Worm (Caenorhabditis elegans) whole organism, late embryonic: ENCODE measurements around the gene Y57G11C.1142.

ENCODE experiments used
- C08G9.2 ChIP-seq: sonication (generic microtip); optimal IDR thresholded peaks from 2 replicates; lab custom pipeline; 2016; ENCODE audit warnings: mild to moderate bottlenecking, missing genetic modification characterization, moderate library complexity, missing compliant biosample characterization
- C38D4.7 ChIP-seq: fragments of 200-800 bp; sonication (Bioruptor generic); optimal IDR thresholded peaks from 2 replicates; lab custom pipeline; 2018; ENCODE audit warnings: mild to moderate bottlenecking, missing genetic modification characterization, moderate library complexity, missing compliant biosample characterization
- K02D7.2 ChIP-seq: sonication (generic microtip); optimal IDR thresholded peaks from 2 replicates; lab custom pipeline; 2017; ENCODE audit warnings: mild to moderate bottlenecking, missing genetic modification characterization, missing compliant biosample characterization
- T23F11.4 ChIP-seq: fragments of 200-800 bp; sonication (Bioruptor generic); optimal IDR thresholded peaks from 2 replicates; lab custom pipeline; 2018; ENCODE audit warnings: mild to moderate bottlenecking, missing genetic modification characterization, missing compliant biosample characterization
- ama-1 ChIP-seq: fragments of 150-350 bp; optimal IDR thresholded peaks from 2 replicates; lab custom pipeline; 2014
- ceh-19 ChIP-seq: fragments of 200-800 bp; sonication (Bioruptor generic); optimal IDR thresholded peaks from 2 replicates; lab custom pipeline; 2018; ENCODE audit warnings: mild to moderate bottlenecking, missing genetic modification characterization, missing compliant biosample characterization
- ceh-22 ChIP-seq: sonication (generic microtip); optimal IDR thresholded peaks from 2 replicates; lab custom pipeline; 2017; ENCODE audit warnings: missing biosample characterization, missing genetic modification characterization
- ceh-34 ChIP-seq: sonication (generic microtip); optimal IDR thresholded peaks from 2 replicates; lab custom pipeline; 2016; ENCODE audit warnings: mild to moderate bottlenecking, missing genetic modification characterization, missing compliant biosample characterization
- ceh-6 ChIP-seq: fragments of 200-800 bp; sonication (Bioruptor generic); optimal IDR thresholded peaks from 2 replicates; lab custom pipeline; 2018; ENCODE audit warnings: mild to moderate bottlenecking, missing genetic modification characterization, missing compliant biosample characterization
- ceh-9 ChIP-seq: sonication (generic microtip); optimal IDR thresholded peaks from 2 replicates; lab custom pipeline; 2016; ENCODE audit warnings: mild to moderate bottlenecking, missing genetic modification characterization, inconsistent platforms, missing compliant biosample characterization
- che-1 ChIP-seq: sonication (generic microtip); optimal IDR thresholded peaks from 2 replicates; lab custom pipeline; 2016; ENCODE audit warnings: mild to moderate bottlenecking, missing genetic modification characterization, missing compliant biosample characterization
- elt-2 ChIP-seq: sonication (generic microtip); optimal IDR thresholded peaks from 2 replicates; lab custom pipeline; 2016; ENCODE audit warnings: missing genetic modification reagents, missing genetic modification characterization, missing compliant biosample characterization
- ets-4 ChIP-seq: sonication (generic microtip); optimal IDR thresholded peaks from 2 replicates; lab custom pipeline; 2016; ENCODE audit warnings: missing genetic modification characterization, missing compliant biosample characterization
- eyg-1 ChIP-seq: sonication (generic microtip); optimal IDR thresholded peaks from 2 replicates; lab custom pipeline; 2016; ENCODE audit warnings: missing genotype, missing genetic modification characterization, missing compliant biosample characterization
- fax-1 ChIP-seq: sonication (generic microtip); optimal IDR thresholded peaks from 2 replicates; lab custom pipeline; 2016; ENCODE audit warnings: missing genotype, missing genetic modification characterization, missing compliant biosample characterization
- gmeb-2 ChIP-seq: sonication (generic microtip); optimal IDR thresholded peaks from 2 replicates; lab custom pipeline; 2016; ENCODE audit warnings: missing genetic modification characterization, inconsistent platforms, missing compliant biosample characterization
- hlh-13 ChIP-seq: fragments of 200-800 bp; sonication (Bioruptor generic); optimal IDR thresholded peaks from 2 replicates; lab custom pipeline; 2018; ENCODE audit warnings: mild to moderate bottlenecking, missing genetic modification characterization, missing compliant biosample characterization
- hlh-15 ChIP-seq: sonication (generic microtip); optimal IDR thresholded peaks from 2 replicates; lab custom pipeline; 2016; ENCODE audit warnings: missing genetic modification characterization, missing compliant biosample characterization
- hlh-30 ChIP-seq: sonication (generic microtip); optimal IDR thresholded peaks from 2 replicates; lab custom pipeline; 2017; ENCODE audit warnings: antibody characterized with exemption, missing genetic modification characterization, missing compliant biosample characterization; ENCODE audit not compliant: insufficient read depth
- hlh-6 ChIP-seq: sonication (generic microtip); optimal IDR thresholded peaks from 2 replicates; lab custom pipeline; 2016; ENCODE audit warnings: missing genotype, missing genetic modification characterization, missing compliant biosample characterization
- lim-6 ChIP-seq: sonication (generic microtip); optimal IDR thresholded peaks from 2 replicates; lab custom pipeline; 2016; ENCODE audit warnings: missing genetic modification characterization, missing compliant biosample characterization
- lin-11 ChIP-seq: fragments of 200-800 bp; sonication (Bioruptor generic); optimal IDR thresholded peaks from 2 replicates; lab custom pipeline; 2018; ENCODE audit warnings: mild to moderate bottlenecking, missing genetic modification characterization, missing compliant biosample characterization
- mec-3 ChIP-seq: sonication (generic microtip); optimal IDR thresholded peaks from 2 replicates; lab custom pipeline; 2016; ENCODE audit warnings: borderline replicate concordance, missing genetic modification characterization, missing compliant biosample characterization
- nhr-11 ChIP-seq: fragments of 150-350 bp; optimal IDR thresholded peaks from 2 replicates; lab custom pipeline; 2014; ENCODE audit warnings: missing biosample characterization, missing genetic modification characterization
- nhr-232 ChIP-seq: sonication (generic microtip); optimal IDR thresholded peaks from 2 replicates; lab custom pipeline; 2016; ENCODE audit warnings: missing genetic modification characterization, missing compliant biosample characterization
- pag-3 ChIP-seq: sonication (generic microtip); optimal IDR thresholded peaks from 2 replicates; lab custom pipeline; 2016; ENCODE audit warnings: missing compliant biosample characterization, missing genetic modification characterization, borderline replicate concordance
- pat-9 ChIP-seq: fragments of 200-800 bp; sonication (Bioruptor generic); optimal IDR thresholded peaks from 2 replicates; lab custom pipeline; 2018; ENCODE audit warnings: mild to moderate bottlenecking, missing genetic modification characterization, moderate library complexity, missing compliant biosample characterization
- pha-4 ChIP-seq: fragments of 150-350 bp; optimal IDR thresholded peaks from 2 replicates; lab custom pipeline; 2018; ENCODE audit warnings: missing biosample characterization, missing genetic modification reagents, missing genetic modification characterization
- pqm-1 ChIP-seq: sonication (generic microtip); optimal IDR thresholded peaks from 2 replicates; lab custom pipeline; 2016; ENCODE audit warnings: missing genetic modification characterization, missing compliant biosample characterization
- pros-1 ChIP-seq: fragments of 150-350 bp; optimal IDR thresholded peaks from 2 replicates; lab custom pipeline; 2014; ENCODE audit warnings: missing biosample characterization, missing genetic modification reagents, missing genetic modification characterization
- ref-2 ChIP-seq: sonication (generic microtip); optimal IDR thresholded peaks from 2 replicates; lab custom pipeline; 2016; ENCODE audit warnings: missing genetic modification characterization, missing compliant biosample characterization
- rnt-1 ChIP-seq: sonication (generic microtip); optimal IDR thresholded peaks from 2 replicates; lab custom pipeline; 2016; ENCODE audit warnings: missing genetic modification characterization, missing compliant biosample characterization
- sdc-2 ChIP-seq: sonication (generic microtip); optimal IDR thresholded peaks from 2 replicates; lab custom pipeline; 2016; ENCODE audit warnings: missing genotype, missing genetic modification characterization, missing compliant biosample characterization
- sox-4 ChIP-seq: sonication (generic microtip); optimal IDR thresholded peaks from 2 replicates; lab custom pipeline; 2017; ENCODE audit warnings: mild to moderate bottlenecking, missing genetic modification characterization, inconsistent platforms, missing compliant biosample characterization
- syd-9 ChIP-seq: sonication (generic microtip); optimal IDR thresholded peaks from 2 replicates; lab custom pipeline; 2016; ENCODE audit warnings: mild to moderate bottlenecking, missing genetic modification characterization, moderate library complexity, missing compliant biosample characterization
- tbx-7 ChIP-seq: sonication (generic microtip); optimal IDR thresholded peaks from 2 replicates; lab custom pipeline; 2016; ENCODE audit warnings: missing genotype, missing genetic modification characterization, missing compliant biosample characterization
- unc-42 ChIP-seq: sonication (generic microtip); optimal IDR thresholded peaks from 2 replicates; lab custom pipeline; 2016; ENCODE audit warnings: missing genotype, missing genetic modification characterization, missing compliant biosample characterization
- zip-5 ChIP-seq: sonication (generic microtip); optimal IDR thresholded peaks from 2 replicates; lab custom pipeline; 2016; ENCODE audit warnings: missing genetic modification characterization, missing compliant biosample characterization
- ztf-16 ChIP-seq: sonication (generic microtip); optimal IDR thresholded peaks from 2 replicates; lab custom pipeline; 2017; ENCODE audit warnings: missing genetic modification characterization, missing compliant biosample characterization

Gene Y57G11C.1142

DNA sequence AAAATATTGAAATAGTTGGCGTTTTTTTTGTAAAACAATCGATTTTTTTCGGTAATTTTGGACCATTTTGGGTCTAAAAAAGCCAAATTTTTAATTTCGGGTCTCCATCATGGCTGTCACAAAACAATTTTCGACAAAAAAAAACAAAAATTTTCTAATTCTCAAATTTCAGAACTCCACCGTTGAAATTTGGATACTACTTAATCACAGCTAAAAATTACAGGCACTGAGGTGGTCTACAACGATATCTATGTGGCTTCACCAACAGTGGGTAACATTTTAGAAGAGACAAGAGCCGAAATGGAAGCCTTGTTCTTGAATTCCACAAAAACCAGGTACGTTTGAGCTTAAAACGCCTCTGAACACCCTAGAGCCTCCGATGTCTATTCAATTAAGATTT, at the start of gene Y57G11C.1142:
Y57G11C.1142 (plus strand) TSS at position 301 of the 400 bp plus-strand sequence.
- no peak for TF ChIP-seq hlh-13 (GFP tag; lab: Kevin White, UChicago)
- TF ChIP-seq K02D7.2 = no peak
- no peak for TF ChIP-seq pros-1 (tag; lab: Kevin White, UChicago)
- TF ChIP-seq fax-1 (tag; lab: Kevin White, UChicago) = no peak
- TF ChIP-seq C08G9.2 (tag; lab: Kevin White, UChicago) = no peak
- no peak for TF ChIP-seq ref-2 (tag; lab: Kevin White, UChicago)
- no peak for TF ChIP-seq ets-4 (tag; lab: Kevin White, UChicago)
- TF ChIP-seq mec-3 (tag; lab: Kevin White, UChicago) = no peak
- no peak for TF ChIP-seq gmeb-2 (tag; lab: Kevin White, UChicago)
- TF ChIP-seq nhr-11 = no peak

DNA sequence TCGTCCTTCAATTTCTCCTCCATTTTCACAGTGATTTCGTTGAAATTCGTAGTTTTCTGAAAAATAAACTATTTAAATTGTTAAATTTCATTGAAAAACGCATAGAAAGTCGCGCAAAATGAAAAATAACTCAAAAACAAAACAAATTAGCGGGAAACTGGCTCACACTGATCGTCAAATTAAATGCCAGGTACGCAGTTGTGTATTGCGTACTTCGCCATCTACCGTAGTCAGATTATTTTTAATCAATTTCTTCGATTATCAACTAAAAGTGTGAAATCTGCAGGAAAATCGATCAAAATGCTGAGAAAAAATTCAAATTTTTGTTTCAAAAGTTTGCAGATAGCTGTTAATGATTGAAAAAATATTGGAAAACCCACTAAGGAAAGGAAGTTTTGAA, 47.5 kb upstream of the Y57G11C.1142 start, which contains the start of gene Y57G11C.499:
Y57G11C.499 (minus strand) TSS at position 23 of the 400 bp plus-strand sequence.
- no peak for TF ChIP-seq fax-1 (tag; lab: Kevin White, UChicago)
- no peak for TF ChIP-seq rnt-1
- TF ChIP-seq nhr-232 (tag; lab: Kevin White, UChicago) = no peak
- no peak for TF ChIP-seq sox-4 (tag; lab: Kevin White, UChicago)
- TF ChIP-seq ref-2 (tag; lab: Kevin White, UChicago) = no peak
- no peak for TF ChIP-seq pat-9 (tag; lab: Kevin White, UChicago)
- no peak for TF ChIP-seq T23F11.4 (GFP tag; lab: Kevin White, UChicago)
- no peak for TF ChIP-seq zip-5 (tag; lab: Kevin White, UChicago)
- no peak for TF ChIP-seq syd-9
- no peak for TF ChIP-seq ama-1 (lab: Kevin White, UChicago)
- TF ChIP-seq mec-3 (tag; lab: Kevin White, UChicago) = no peak

ce11 chrIV:14757786-14758185, 44.6 kb upstream of the Y57G11C.1142 start:
- TF ChIP-seq lin-11 (tag; lab: Kevin White, UChicago) (no peak), ceh-9 (tag; lab: Kevin White, UChicago) (no peak), ceh-34 (tag; lab: Kevin White, UChicago) (no peak), pha-4 (tag; lab: Kevin White, UChicago) (no peak), hlh-30 (tag; lab: Kevin White, UChicago) (no peak), hlh-6 (no peak), che-1 (tag; lab: Kevin White, UChicago) (no peak), tbx-7 (no peak), C38D4.7 (GFP tag; lab: Kevin White, UChicago) (no peak), T23F11.4 (GFP tag; lab: Kevin White, UChicago) (no peak), eyg-1 (tag; lab: Kevin White, UChicago) (no peak), syd-9 (no peak)

DNA sequence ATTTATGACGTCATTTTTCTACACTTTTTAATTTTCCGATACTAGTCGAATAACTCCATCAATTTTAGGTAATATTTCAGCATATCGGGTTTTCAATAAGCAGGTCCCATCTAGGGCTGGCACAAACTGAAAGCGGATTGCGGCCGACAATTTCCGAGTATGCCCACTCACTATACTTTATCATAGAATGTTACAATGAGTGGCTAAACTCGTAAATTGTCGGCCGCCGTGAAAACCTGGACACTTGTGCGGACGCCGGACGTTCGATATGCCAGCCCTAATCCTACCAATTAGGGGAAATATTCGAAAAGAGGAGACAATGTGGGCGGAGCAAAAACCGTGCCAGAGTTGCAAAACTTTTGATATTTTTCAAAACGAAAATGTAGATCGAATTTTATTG, 42.8 kb upstream of the Y57G11C.1142 start:
- TF ChIP-seq sdc-2 (no peak), tbx-7 (no peak), pqm-1 (no peak), unc-42 (tag; lab: Kevin White, UChicago) (no peak), ceh-6 (GFP tag; lab: Kevin White, UChicago) (no peak), ztf-16 (tag; lab: Kevin White, UChicago) (no peak), elt-2 (tag; lab: Kevin White, UChicago) (no peak), hlh-15 (tag; lab: Kevin White, UChicago) (no peak), ceh-22 (no peak), hlh-6 (no peak), pag-3 (tag; lab: Kevin White, UChicago) (no peak), ceh-19 (no peak), ref-2 (tag; lab: Kevin White, UChicago) (no peak), lim-6 (tag; lab: Kevin White, UChicago) (no peak)
- TF ChIP-seq, all 69 proteins: peak for 0
